Worm (Caenorhabditis elegans) whole organism, mixed stage, embryonic: Measurements from ENCODE around the gene C08H9.15.

Source experiments
- M03D4.4 ChIP-seq: sonication (generic microtip); optimal IDR thresholded peaks from 2 replicates; lab custom pipeline; 2017; ENCODE audit warnings: mild to moderate bottlenecking, missing genetic modification characterization, missing compliant biosample characterization
- ceh-83 ChIP-seq: fragments of 200-800 bp; sonication (Bioruptor generic); optimal IDR thresholded peaks from 2 replicates; lab custom pipeline; 2018; ENCODE audit warnings: mild to moderate bottlenecking, missing genetic modification characterization, missing compliant biosample characterization
- drap-1 ChIP-seq: fragments of 200-800 bp; sonication (Bioruptor generic); optimal IDR thresholded peaks from 3 replicates; lab custom pipeline; 2018; ENCODE audit warnings: mild to moderate bottlenecking, missing genetic modification characterization, missing compliant biosample characterization
- elt-1 ChIP-seq: sonication (generic microtip); optimal IDR thresholded peaks from 2 replicates; lab custom pipeline; 2017; ENCODE audit warnings: missing genetic modification characterization, mild to moderate bottlenecking, missing compliant biosample characterization, antibody characterized with exemption, moderate library complexity, borderline replicate concordance; ENCODE audit not compliant: insufficient read depth
- elt-3 ChIP-seq: fragments of 150-350 bp; optimal IDR thresholded peaks from 2 replicates; lab custom pipeline; 2014; ENCODE audit warnings: missing biosample characterization, missing genetic modification characterization
- ham-2 ChIP-seq: fragments of 200-800 bp; sonication (Bioruptor generic); optimal IDR thresholded peaks from 2 replicates; lab custom pipeline; 2018; ENCODE audit warnings: mild to moderate bottlenecking, missing genetic modification characterization, missing compliant biosample characterization
- lin-13 ChIP-seq: fragments of 150-350 bp; optimal IDR thresholded peaks from 2 replicates; lab custom pipeline; 2014; ENCODE audit warnings: missing biosample characterization, missing genetic modification characterization
- nhr-28 ChIP-seq: fragments of 150-350 bp; optimal IDR thresholded peaks from 2 replicates; lab custom pipeline; 2014; ENCODE audit warnings: missing biosample characterization, missing genetic modification characterization
- nhr-76 ChIP-seq: sonication (generic microtip); optimal IDR thresholded peaks from 2 replicates; lab custom pipeline; 2017; ENCODE audit warnings: missing biosample characterization, missing genetic modification characterization
- sem-2 ChIP-seq: fragments of 200-800 bp; sonication (Bioruptor generic); optimal IDR thresholded peaks from 2 replicates; lab custom pipeline; 2018; ENCODE audit warnings: mild to moderate bottlenecking, missing genetic modification characterization, missing compliant biosample characterization
- sptf-1 ChIP-seq: sonication (generic microtip); optimal IDR thresholded peaks from 2 replicates; lab custom pipeline; 2017; ENCODE audit warnings: mild to moderate bottlenecking, missing genetic modification characterization, moderate library complexity, missing compliant biosample characterization
- unc-62 ChIP-seq: fragments of 150-350 bp; optimal IDR thresholded peaks from 2 replicates; lab custom pipeline; 2014; ENCODE audit warnings: missing biosample characterization, missing genetic modification reagents, missing genetic modification characterization
- zip-8 ChIP-seq: fragments of 150-350 bp; optimal IDR thresholded peaks from 2 replicates; lab custom pipeline; 2014; ENCODE audit warnings: missing biosample characterization, missing genetic modification characterization
- ztf-11 ChIP-seq: fragments of 150-350 bp; optimal IDR thresholded peaks from 2 replicates; lab custom pipeline; 2014; ENCODE audit warnings: missing biosample characterization, missing genetic modification characterization

- TF ChIP-seq unc-62 (no peak), elt-3 (tag; lab: Kevin White, UChicago) (no peak), sptf-1 (no peak), M03D4.4 (no peak), drap-1 (GFP tag; lab: Kevin White, UChicago) (no peak), elt-1 (tag; lab: Kevin White, UChicago) (no peak), ham-2 (no peak), ceh-83 (GFP tag; lab: Kevin White, UChicago) (no peak), sem-2 (no peak), ztf-11 (no peak), nhr-28 (tag; lab: Kevin White, UChicago) (no peak), lin-13 (tag; lab: Kevin White, UChicago) (no peak), nhr-76 (tag; lab: Kevin White, UChicago) (no peak), zip-8 (tag; lab: Kevin White, UChicago) (no peak)
Observed at ce11 chrII:9886216-9886615, 5.2 kb downstream of the C08H9.15 start, which contains the start of gene algn-8.
